Worm (Caenorhabditis elegans) whole organism, early embryonic: ENCODE results near the gene R07E5.15.

Experiments
- B0310.2 ChIP-seq: sonication (generic microtip); optimal IDR thresholded peaks from 2 replicates; lab custom pipeline; 2016; ENCODE audit warnings: mild to moderate bottlenecking, missing genetic modification characterization, missing compliant biosample characterization
- F13C5.2 ChIP-seq: sonication (generic microtip); optimal IDR thresholded peaks from 2 replicates; lab custom pipeline; 2017; ENCODE audit warnings: mild to moderate bottlenecking, missing genetic modification characterization, inconsistent platforms, missing compliant biosample characterization
- aly-1 ChIP-seq: sonication (generic microtip); optimal IDR thresholded peaks from 2 replicates; lab custom pipeline; 2016; ENCODE audit warnings: missing genetic modification characterization, missing compliant biosample characterization
- ama-1 ChIP-seq: fragments of 150-350 bp; optimal IDR thresholded peaks from 2 replicates; lab custom pipeline; 2014
- ceh-36 ChIP-seq: sonication (generic microtip); optimal IDR thresholded peaks from 2 replicates; lab custom pipeline; 2016; ENCODE audit warnings: missing genetic modification characterization, inconsistent platforms, missing compliant biosample characterization
- flt-1 ChIP-seq: fragments of 200-800 bp; sonication (Bioruptor generic); IDR thresholded peaks from 2 replicates; pipeline ENCODE4 v1.3.6; 2022; ENCODE audit warnings: missing genetic modification characterization, missing compliant biosample characterization
- hmbx-1 ChIP-seq: sonication (generic microtip); optimal IDR thresholded peaks from 2 replicates; lab custom pipeline; 2016; ENCODE audit warnings: mild to moderate bottlenecking, missing genetic modification characterization, missing compliant biosample characterization
- hmg-4 ChIP-seq: fragments of 200-800 bp; sonication (Bioruptor generic); optimal IDR thresholded peaks from 2 replicates; lab custom pipeline; 2018; ENCODE audit warnings: mild to moderate bottlenecking, missing genetic modification characterization, missing compliant biosample characterization
- scrt-1 ChIP-seq: fragments of 200-800 bp; sonication (Bioruptor generic); IDR thresholded peaks from 2 replicates; pipeline ENCODE4 v1.3.6; 2022; ENCODE audit warnings: missing genetic modification characterization, missing compliant biosample characterization
- tbx-11 ChIP-seq: fragments of 200-800 bp; sonication (Bioruptor generic); IDR thresholded peaks from 2 replicates; pipeline ENCODE4 v1.3.6; 2022; ENCODE audit warnings: missing genetic modification characterization, missing compliant biosample characterization
- tbx-37 ChIP-seq: fragments of 200-800 bp; sonication (Bioruptor generic); conservative IDR thresholded peaks from 2 replicates; pipeline ENCODE4 v1.3.6; 2022; ENCODE audit warnings: missing genetic modification reagents, missing genetic modification characterization, missing compliant biosample characterization
- tra-4 ChIP-seq: sonication (generic microtip); optimal IDR thresholded peaks from 2 replicates; lab custom pipeline; 2017; ENCODE audit warnings: missing genetic modification characterization, missing compliant biosample characterization

DNA sequence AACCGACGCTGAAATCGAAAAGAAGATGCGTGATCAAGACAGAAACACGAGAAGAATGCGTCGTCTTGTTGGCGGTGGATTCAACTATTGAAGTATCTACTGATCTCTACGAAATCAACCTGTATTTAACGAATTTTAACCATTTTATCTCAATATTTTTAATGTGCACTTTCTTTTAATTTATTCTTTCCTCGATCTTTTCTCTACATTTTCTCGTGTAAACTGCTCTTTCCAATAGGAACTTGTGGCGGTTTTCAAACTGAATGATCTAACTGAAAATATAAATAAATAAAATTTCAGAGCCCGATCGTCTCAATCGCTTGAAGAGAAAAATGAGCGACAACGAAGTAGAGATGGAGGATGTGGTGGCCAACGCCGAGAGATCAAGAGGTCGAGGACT lies 4.7 kb downstream of the R07E5.15 start, which contains the start of gene rnp-4:
- TF ChIP-seq tra-4 (no peak), tbx-37 (no peak), ceh-36 (tag; lab: Kevin White, UChicago) (no peak), ama-1 (lab: Kevin White, UChicago) (no peak), scrt-1 (GFP tag; lab: Robert Waterston, UW) (no peak), B0310.2 (tag; lab: Kevin White, UChicago) (no peak), hmg-4 (no peak), F13C5.2 (tag; lab: Kevin White, UChicago) (no peak), tbx-11 (GFP tag; lab: Robert Waterston, UW) (no peak), flt-1 (GFP tag; lab: Robert Waterston, UW) (no peak), hmbx-1 (tag; lab: Kevin White, UChicago) (no peak), aly-1 (no peak)
